Fruit fly (Drosophila melanogaster): ENCODE results near the gene CG14451.
"Not testable (repeated sequence)": the region's sequence is repeated elsewhere in the genome, so short reads cannot be mapped to it uniquely, and the experiment has no call there.

DNA sequence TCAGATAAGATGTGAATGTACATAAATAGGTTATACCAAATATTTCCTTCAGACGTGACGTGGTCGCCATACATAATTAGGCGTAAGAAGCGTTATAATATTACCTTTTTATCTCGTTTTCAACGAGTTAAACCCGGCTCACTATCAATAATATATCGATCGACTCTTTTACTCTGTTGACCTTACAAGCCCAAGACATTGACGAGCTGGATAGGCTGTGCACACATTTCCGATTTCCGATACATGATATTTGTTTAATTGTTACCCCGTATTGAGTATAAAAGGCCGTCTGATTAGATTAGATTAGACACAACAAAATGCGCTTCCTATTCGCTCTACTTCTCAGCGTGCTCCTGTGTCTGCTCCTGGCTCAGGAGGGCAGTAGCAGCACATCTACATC is 25.0 kb downstream of the CG14451 start, which contains the start of gene CG32453:
- not testable (repeated sequence) for TF ChIP-seq Myc, insv, ttk, psq (optimal IDR thresholded peaks at IDR 0.05)
